Worm (Caenorhabditis elegans): ENCODE data around the gene F22F7.12.

Gene F22F7.12

DNA sequence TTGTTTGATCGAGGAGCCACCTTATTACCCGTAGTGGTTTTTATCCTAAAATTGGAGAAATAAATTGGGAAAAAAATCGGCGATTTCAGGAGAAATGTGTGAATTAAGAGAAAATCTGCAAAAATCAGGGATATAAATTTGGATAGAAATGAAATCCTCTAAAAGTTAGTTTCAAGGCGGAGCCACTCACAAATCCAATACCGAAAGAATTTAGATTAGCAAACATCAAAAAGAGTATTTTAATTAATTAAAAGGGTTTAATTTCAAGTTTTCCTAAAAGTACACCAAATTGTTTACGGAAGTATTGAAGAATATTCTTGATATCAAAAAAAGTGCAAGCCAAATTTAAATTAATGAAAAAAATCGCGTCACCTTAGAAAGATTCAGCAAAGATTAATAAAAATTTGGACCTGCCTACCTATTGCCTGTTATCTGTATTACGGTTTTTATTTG, 22.4 kb downstream of the F22F7.12 start, which contains the start of gene F22F7.8:
Gene F22F7.8 (minus strand): TSS at position 51 of the 453 bp plus-strand sequence.
- no peak for TF ChIP-seq nhr-21 (tag; optimal IDR thresholded peaks at IDR 0.05)
- TF ChIP-seq lin-13 (GFP tag; optimal IDR thresholded peaks at IDR 0.05) = no peak
- no peak for TF ChIP-seq F13H6.1 (tag; optimal IDR thresholded peaks at IDR 0.05)
- TF ChIP-seq ama-1 (optimal IDR thresholded peaks at IDR 0.05) = no peak
- no peak for TF ChIP-seq mdl-1 (tag; optimal IDR thresholded peaks at IDR 0.05)
- TF ChIP-seq ceh-16 (tag; optimal IDR thresholded peaks at IDR 0.05) = no peak
- TF ChIP-seq nhr-237 (tag; optimal IDR thresholded peaks at IDR 0.05) = no peak
- TF ChIP-seq nhr-77 (tag; optimal IDR thresholded peaks at IDR 0.05) = no peak
- TF ChIP-seq ztf-11 (tag; optimal IDR thresholded peaks at IDR 0.05) = no peak
- TF ChIP-seq sma-3 (GFP tag; optimal IDR thresholded peaks at IDR 0.05) = no peak
- TF ChIP-seq nhr-6 (tag; optimal IDR thresholded peaks at IDR 0.05) = no peak
- TF ChIP-seq C34F6.9 (tag; optimal IDR thresholded peaks at IDR 0.05) = no peak
- TF ChIP-seq lin-11 (tag; optimal IDR thresholded peaks at IDR 0.05) = no peak
- no peak for TF ChIP-seq unc-55 (GFP tag; optimal IDR thresholded peaks at IDR 0.05)
- TF ChIP-seq aly-2 (tag; optimal IDR thresholded peaks at IDR 0.05) = no peak
- no peak for TF ChIP-seq nhr-12 (tag; optimal IDR thresholded peaks at IDR 0.05)
- no peak for TF ChIP-seq nhr-23 (tag; optimal IDR thresholded peaks at IDR 0.05)

DNA sequence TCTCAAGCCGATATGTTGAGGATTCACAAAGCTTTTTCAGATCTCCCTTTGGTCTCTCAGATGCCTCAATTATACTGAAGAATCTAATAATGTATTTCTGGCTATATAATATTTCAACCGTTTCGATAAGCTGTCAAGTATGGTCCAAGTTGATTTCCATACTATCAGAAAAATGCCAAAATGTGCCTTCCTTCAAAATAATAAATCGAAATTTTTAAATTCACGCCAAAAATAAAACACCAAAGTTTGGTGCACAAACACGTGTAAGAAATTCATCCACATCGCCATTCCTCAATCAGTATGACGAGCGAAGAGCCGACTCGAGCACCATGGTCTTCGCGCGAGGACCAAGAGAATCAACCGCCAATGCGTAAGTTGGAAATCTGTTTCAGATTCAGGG, 24.8 kb downstream of the F22F7.12 start, which contains the start of gene F22F7.11:
Gene F22F7.11 (plus strand): TSS at position 301 of the 400 bp plus-strand sequence.
- TF ChIP-seq mbf-1 (tag; optimal IDR thresholded peaks at IDR 0.05) (no peak), unc-62 (GFP tag; optimal IDR thresholded peaks at IDR 0.05) (no peak), ceh-82 (tag; optimal IDR thresholded peaks at IDR 0.05) (no peak), gmeb-1 (tag; optimal IDR thresholded peaks at IDR 0.05) (no peak), blmp-1 (tag; optimal IDR thresholded peaks at IDR 0.05; ENCODE audit: insufficient read depth) (no peak), ztf-4 (tag; optimal IDR thresholded peaks at IDR 0.05) (no peak), crh-2 (tag; optimal IDR thresholded peaks at IDR 0.05) (no peak), alr-1 (tag; optimal IDR thresholded peaks at IDR 0.05) (no peak), ztf-1 (GFP tag; conservative IDR thresholded peaks at IDR 0.05) (no peak), skn-1 (tag; optimal IDR thresholded peaks at IDR 0.05) (no peak), R02D3.7 (tag; optimal IDR thresholded peaks at IDR 0.05) (no peak), mab-5 (tag; optimal IDR thresholded peaks at IDR 0.05) (no peak), nhr-25 (tag; optimal IDR thresholded peaks at IDR 0.05) (no peak), ama-1 (optimal IDR thresholded peaks at IDR 0.05) (no peak)

DNA sequence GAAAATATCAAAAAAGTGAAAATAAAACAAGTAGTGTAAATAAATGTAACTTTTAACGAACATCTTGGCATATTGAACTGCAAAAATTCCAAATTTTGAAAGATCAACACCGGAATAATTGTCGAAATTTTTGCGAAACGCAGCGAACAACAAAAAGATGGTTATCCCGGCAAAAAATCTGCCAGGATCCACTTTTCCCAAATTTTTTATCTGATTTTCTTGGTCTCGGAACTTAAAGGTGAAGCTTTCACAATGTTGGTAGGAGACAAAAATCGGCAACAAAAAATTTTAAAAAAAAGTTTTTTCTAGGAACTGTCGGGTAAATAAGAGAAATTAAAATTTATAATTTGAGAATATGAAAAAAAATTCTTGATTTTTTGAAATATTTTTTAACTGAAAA, 25.7 kb downstream of the F22F7.12 start, which contains the start of gene bgnt-1.2:
Gene bgnt-1.2 (minus strand): TSS at position 101 of the 400 bp plus-strand sequence.
- no peak for TF ChIP-seq skn-1 (tag; optimal IDR thresholded peaks at IDR 0.05)
- TF ChIP-seq ztf-4 (tag; optimal IDR thresholded peaks at IDR 0.05) = no peak
- TF ChIP-seq ztf-1 (GFP tag; conservative IDR thresholded peaks at IDR 0.05) = no peak
- TF ChIP-seq fos-1 (tag; optimal IDR thresholded peaks at IDR 0.05) = no peak
- no peak for TF ChIP-seq snpc-4 (tag; optimal IDR thresholded peaks at IDR 0.05)
- no peak for TF ChIP-seq aly-2 (tag; optimal IDR thresholded peaks at IDR 0.05)
- no peak for TF ChIP-seq ama-1 (optimal IDR thresholded peaks at IDR 0.05)
- TF ChIP-seq nhr-237 (tag; optimal IDR thresholded peaks at IDR 0.05) = no peak
- TF ChIP-seq elt-1 (tag; optimal IDR thresholded peaks at IDR 0.05) = no peak
- no peak for TF ChIP-seq nhr-23 (tag; optimal IDR thresholded peaks at IDR 0.05)
- TF ChIP-seq peb-1 (tag; optimal IDR thresholded peaks at IDR 0.05) = no peak
- TF ChIP-seq F13H6.1 (tag; optimal IDR thresholded peaks at IDR 0.05) = no peak
- TF ChIP-seq ztf-11 (tag; optimal IDR thresholded peaks at IDR 0.05) = no peak
- TF ChIP-seq egl-27 (tag; optimal IDR thresholded peaks at IDR 0.05) = no peak
- no peak for TF ChIP-seq R02D3.7 (tag; optimal IDR thresholded peaks at IDR 0.05)
- no peak for TF ChIP-seq nhr-11 (tag; optimal IDR thresholded peaks at IDR 0.05)
- TF ChIP-seq alr-1 (tag; optimal IDR thresholded peaks at IDR 0.05) = no peak
- no peak for TF ChIP-seq ceh-82 (tag; optimal IDR thresholded peaks at IDR 0.05)
- TF ChIP-seq nhr-77 (tag; optimal IDR thresholded peaks at IDR 0.05) = no peak

DNA sequence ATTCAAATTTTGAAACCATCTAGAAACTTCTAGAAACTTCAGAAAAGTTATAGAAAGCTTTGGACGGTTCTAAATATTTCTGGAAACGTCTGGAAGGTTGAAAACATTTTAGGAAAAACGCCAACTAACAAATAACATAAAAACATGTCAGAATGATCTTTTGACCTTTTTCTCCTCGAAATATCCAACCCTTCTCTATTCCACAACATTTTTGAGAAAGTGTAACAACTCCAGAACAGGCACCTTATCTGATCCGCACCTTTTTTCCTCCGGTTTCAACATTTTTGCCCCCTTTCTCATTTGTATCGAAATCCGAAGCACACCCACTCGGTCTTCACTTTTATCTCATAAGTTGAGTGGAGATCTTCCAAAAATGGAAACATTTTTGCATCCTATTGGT, 33.9 kb downstream of the F22F7.12 start, which contains the start of gene F22F7.3:
Gene F22F7.3 (plus strand): TSS at position 301 of the 400 bp plus-strand sequence.
- TF ChIP-seq lin-11 (tag; optimal IDR thresholded peaks at IDR 0.05) (no peak), nhr-25 (tag; optimal IDR thresholded peaks at IDR 0.05) (no peak), lsy-2 (tag; optimal IDR thresholded peaks at IDR 0.05) (no peak)

Data from whole organism, L2 larva.